Worm (Caenorhabditis elegans): ENCODE data around the gene C35B1.7.
"Not testable (repeated sequence)": the region's sequence is repeated elsewhere in the genome, so short reads cannot be mapped to it uniquely, and the experiment has no call there.

Gene C35B1.7

DNA sequence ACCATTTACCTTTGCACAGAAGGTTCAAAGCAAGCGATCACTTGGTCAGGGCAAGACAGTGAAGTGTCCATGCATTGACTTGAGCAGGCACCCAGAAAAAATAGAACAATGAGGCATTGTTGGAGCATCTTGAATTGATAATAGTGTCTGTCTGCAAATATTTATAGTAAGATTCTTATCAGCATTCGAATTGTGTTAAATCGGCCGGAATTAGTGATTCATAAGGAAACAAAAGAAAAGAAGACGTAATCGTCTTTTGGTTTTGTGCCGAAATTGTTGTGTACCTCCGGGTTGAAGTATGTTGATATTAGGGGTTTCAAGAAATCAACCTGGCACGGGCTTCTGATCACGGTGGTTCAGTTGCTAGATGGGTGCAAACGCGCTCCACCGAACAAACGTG, 11.4 kb downstream of the C35B1.7 start, which contains the start of gene F49F1.5:
TSS of gene F49F1.5 (minus strand) at position 153 of the 400 bp plus-strand sequence.
- TF ChIP-seq hlh-4 (tag; optimal IDR thresholded peaks at IDR 0.05) (no peak), elt-2 (tag; optimal IDR thresholded peaks at IDR 0.05) (peak; percentile 69)

DNA sequence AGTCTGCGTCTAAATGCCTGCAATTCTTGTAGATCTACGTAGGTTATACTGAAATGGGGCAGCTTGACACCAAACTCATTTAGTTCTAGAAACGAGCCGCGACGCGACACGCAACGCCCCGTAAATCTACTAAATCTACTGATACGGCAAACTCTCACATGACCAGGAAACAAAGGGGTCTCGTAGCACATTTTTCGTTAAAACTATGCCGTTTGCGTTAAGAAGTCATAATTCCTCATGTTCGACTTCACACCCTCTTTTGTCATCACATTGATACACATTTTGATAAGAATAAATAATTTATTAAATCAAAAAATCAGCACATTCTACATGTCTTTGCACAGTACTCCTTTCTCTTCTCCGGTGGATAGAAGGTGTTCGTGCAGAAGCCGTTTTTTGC, 12.2 kb downstream of the C35B1.7 start:
- no peak for TF ChIP-seq nhr-11 (tag; optimal IDR thresholded peaks at IDR 0.05)
- TF ChIP-seq mep-1 (tag; optimal IDR thresholded peaks at IDR 0.05), result no peak
- TF ChIP-seq elt-2 (tag; optimal IDR thresholded peaks at IDR 0.05), result peak; percentile 79

DNA sequence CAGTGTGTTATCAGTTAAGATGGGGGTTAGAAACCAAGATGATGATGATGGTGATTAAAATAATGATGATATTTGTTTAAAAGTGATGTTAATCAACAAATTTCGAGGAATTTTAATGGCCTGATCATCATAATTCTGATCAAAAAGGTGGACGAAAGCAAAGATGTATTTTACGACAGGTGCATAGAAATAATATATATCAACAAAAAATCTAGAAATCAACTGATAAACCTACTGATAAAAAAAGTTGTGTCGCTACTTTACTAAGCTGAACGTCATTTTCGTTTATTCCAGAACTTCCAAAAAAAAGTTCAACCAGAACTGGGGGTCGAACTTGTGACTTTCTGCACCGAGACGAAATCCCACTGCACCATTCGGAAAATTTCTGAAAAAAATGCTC, 14.2 kb downstream of the C35B1.7 start, which contains the start of gene mul-1:
TSS of gene mul-1 (minus strand) at position 84 of the 400 bp plus-strand sequence.
- no peak for TF ChIP-seq efl-1 (optimal IDR thresholded peaks at IDR 0.05)
- TF ChIP-seq efl-1 (GFP tag; optimal IDR thresholded peaks at IDR 0.05 in 1 of 2), result peak in 1 of 2 experiments; percentile 37
- TF ChIP-seq elt-2 (tag; optimal IDR thresholded peaks at IDR 0.05), result peak; percentile 59
- no peak for TF ChIP-seq pag-3 (tag; optimal IDR thresholded peaks at IDR 0.05; ENCODE audit: borderline replicate concordance, insufficient read depth)
- TF ChIP-seq unc-98 (GFP tag; IDR thresholded peaks at IDR 0.05), result no peak

DNA sequence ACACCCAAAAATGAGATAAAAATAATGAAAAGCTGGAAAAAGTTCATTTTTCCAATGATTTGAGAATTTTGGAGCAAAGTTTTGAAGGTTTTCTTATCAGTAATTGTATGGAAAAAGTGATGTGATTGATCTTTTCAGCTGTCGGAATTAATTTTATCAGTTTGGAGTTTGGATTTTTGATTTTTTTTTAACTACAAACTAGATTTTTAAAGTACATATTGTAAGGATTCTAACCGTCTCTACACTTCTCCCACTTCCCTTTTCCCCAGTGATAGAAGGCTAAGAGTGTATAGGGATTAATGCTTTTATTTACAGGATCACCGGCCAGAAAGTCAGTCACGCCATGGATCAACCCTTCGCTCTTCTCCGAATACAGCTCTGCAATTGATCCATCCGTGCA, 16.8 kb downstream of the C35B1.7 start, which contains the start of gene F49F1.7:
TSS of gene F49F1.7 (minus strand) at position 101 of the 400 bp plus-strand sequence.
- TF ChIP-seq lin-35 (GFP tag; optimal IDR thresholded peaks at IDR 0.05); nhr-28 (tag; optimal IDR thresholded peaks at IDR 0.05); ztf-4 (tag; optimal IDR thresholded peaks at IDR 0.05): not testable (repeated sequence)

DNA sequence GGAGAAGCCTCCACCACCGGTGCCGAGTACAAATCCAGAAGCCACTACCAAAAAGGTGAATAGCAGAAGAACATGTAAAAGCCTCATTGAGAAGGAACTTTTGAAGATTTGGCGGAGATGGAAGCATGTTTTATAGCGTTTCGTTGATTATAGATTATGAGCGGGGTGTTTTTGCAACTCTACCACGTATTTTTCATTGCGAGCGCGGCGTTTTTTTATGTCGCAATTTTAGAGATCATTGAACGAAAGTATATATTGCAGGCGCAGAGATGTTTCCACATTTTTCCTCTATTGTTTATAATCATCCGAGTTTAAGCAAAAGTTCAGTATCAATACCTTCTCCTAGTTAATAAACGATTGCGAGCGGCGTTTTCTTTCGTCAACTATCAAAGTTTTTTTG, 26.9 kb downstream of the C35B1.7 start, which contains the start of gene F49F1.17:
TSS of gene F49F1.17 (minus strand) at position 101 of the 400 bp plus-strand sequence.
- no peak for TF ChIP-seq nhr-77 (tag; optimal IDR thresholded peaks at IDR 0.05)
- no peak for TF ChIP-seq mep-1 (tag; optimal IDR thresholded peaks at IDR 0.05)
- TF ChIP-seq elt-2 (tag; optimal IDR thresholded peaks at IDR 0.05), result no peak
- no peak for TF ChIP-seq C34B4.2 (tag; optimal IDR thresholded peaks at IDR 0.05)
- no peak for TF ChIP-seq nhr-19 (GFP tag; conservative IDR thresholded peaks at IDR 0.05)
- TF ChIP-seq lin-35 (GFP tag; optimal IDR thresholded peaks at IDR 0.05), result no peak
- TF ChIP-seq dsc-1 (tag; optimal IDR thresholded peaks at IDR 0.05), result no peak
- TF ChIP-seq vab-15 (tag; optimal IDR thresholded peaks at IDR 0.05), result no peak
- TF ChIP-seq nhr-28 (tag; optimal IDR thresholded peaks at IDR 0.05), result no peak
- no peak for TF ChIP-seq lin-13 (GFP tag; optimal IDR thresholded peaks at IDR 0.05)
- TF ChIP-seq nhr-237 (tag; optimal IDR thresholded peaks at IDR 0.05), result no peak

DNA sequence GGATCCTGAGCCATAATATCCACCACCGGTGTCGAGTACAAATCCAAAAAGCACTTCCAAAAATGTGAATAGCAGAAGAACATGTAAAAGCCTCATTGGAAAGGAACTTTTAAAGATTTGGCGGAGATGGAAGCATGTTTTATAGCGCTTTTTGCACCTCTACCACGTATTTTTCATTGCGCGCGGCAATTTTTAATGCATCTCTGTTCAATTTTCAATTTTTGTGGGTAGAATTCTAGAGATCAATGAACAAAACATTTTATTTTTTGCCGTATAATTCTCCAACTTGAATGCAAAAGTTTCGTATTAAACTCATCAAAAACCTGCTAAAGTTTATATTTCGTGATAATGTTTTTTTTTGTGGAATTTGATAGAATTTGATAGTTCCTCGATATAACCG, 28.6 kb downstream of the C35B1.7 start, which contains the start of gene F49F1.9:
TSS of gene F49F1.9 (minus strand) at position 101 of the 400 bp plus-strand sequence.
- TF ChIP-seq zip-4 (GFP tag; optimal IDR thresholded peaks at IDR 0.05) (no peak), dsc-1 (tag; optimal IDR thresholded peaks at IDR 0.05) (no peak), nhr-71 (tag; optimal IDR thresholded peaks at IDR 0.05) (no peak), pax-3 (tag; optimal IDR thresholded peaks at IDR 0.05) (no peak), nhr-20 (tag; optimal IDR thresholded peaks at IDR 0.05) (no peak), ces-1 (GFP tag; optimal IDR thresholded peaks at IDR 0.05) (no peak), ceh-88 (GFP tag; IDR thresholded peaks at IDR 0.05) (no peak), lin-14 (GFP tag; optimal IDR thresholded peaks at IDR 0.05) (no peak), nhr-85 (tag) (no peak), nhr-76 (tag; optimal IDR thresholded peaks at IDR 0.05) (no peak), pag-3 (tag; optimal IDR thresholded peaks at IDR 0.05; ENCODE audit: borderline replicate concordance, insufficient read depth) (no peak), skn-1 (tag; optimal IDR thresholded peaks at IDR 0.05) (no peak), fkh-8 (tag; optimal IDR thresholded peaks at IDR 0.05) (no peak)

DNA sequence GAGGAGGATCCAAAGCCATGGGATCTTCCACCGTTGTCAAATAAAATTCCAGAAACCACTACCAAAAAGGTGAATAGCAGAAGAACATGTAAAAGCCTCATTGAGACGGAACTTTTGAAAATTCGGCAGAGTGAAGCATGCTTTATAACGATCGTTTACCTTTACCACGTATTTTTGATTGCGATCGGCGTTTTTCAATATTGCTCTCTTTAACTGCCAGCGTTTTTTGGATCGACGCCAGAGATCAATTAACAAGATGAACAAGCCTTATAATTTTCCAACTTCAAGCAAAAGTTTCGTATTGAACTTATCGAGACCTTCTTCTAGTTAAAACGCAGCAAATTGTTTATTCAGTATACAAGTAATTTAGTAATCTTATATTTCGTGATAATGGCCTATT, 30.2 kb downstream of the C35B1.7 start, which contains the start of gene F49F1.10:
TSS of gene F49F1.10 (minus strand) at position 101 of the 400 bp plus-strand sequence.
- no peak for TF ChIP-seq ztf-4 (tag; optimal IDR thresholded peaks at IDR 0.05)
- no peak for TF ChIP-seq dsc-1 (tag; optimal IDR thresholded peaks at IDR 0.05)
- no peak for TF ChIP-seq mep-1 (tag; optimal IDR thresholded peaks at IDR 0.05)
- TF ChIP-seq ces-1 (GFP tag; optimal IDR thresholded peaks at IDR 0.05), result no peak
- no peak for TF ChIP-seq zip-4 (GFP tag; optimal IDR thresholded peaks at IDR 0.05)
- no peak for TF ChIP-seq pax-3 (tag; optimal IDR thresholded peaks at IDR 0.05)
- TF ChIP-seq nhr-77 (tag; optimal IDR thresholded peaks at IDR 0.05), result no peak
- no peak for TF ChIP-seq F16B12.6 (tag; optimal IDR thresholded peaks at IDR 0.05)
- no peak for TF ChIP-seq pqm-1 (tag; optimal IDR thresholded peaks at IDR 0.05)
